Worm (Caenorhabditis elegans) whole organism, young adult: ENCODE data around the gene algn-11.
A peak's percentile ranks its signal among the peaks of the same experiment; 100 is the strongest.

Source experiments
- F52B5.7 ChIP-seq: sonication (generic microtip); optimal IDR thresholded peaks from 2 replicates; lab custom pipeline; 2016; ENCODE audit warnings: mild to moderate bottlenecking, missing genetic modification characterization, missing compliant biosample characterization
- Y95B8A.8 ChIP-seq: fragments of 200-800 bp; sonication (Bioruptor generic); IDR thresholded peaks from 2 replicates; pipeline ENCODE4 v1.3.6; 2022; ENCODE audit warnings: missing genetic modification reagents, missing genetic modification characterization, missing compliant biosample characterization
- ama-1 ChIP-seq, 3 experiments: fragments of 150-350 bp in 1 of 3; sonication (generic microtip) in 2 of 3; optimal IDR thresholded peaks; 2 replicates each; lab custom pipeline; 2014 to 2018; ENCODE audit warnings: missing biosample characterization in 2 of 3, missing genetic modification characterization in 2 of 3, missing genetic modification reagents in 2 of 3
- nhr-120 ChIP-seq: fragments of 200-800 bp; sonication (Bioruptor generic); IDR thresholded peaks from 2 replicates; pipeline ENCODE4 v1.3.6; 2022; ENCODE audit warnings: missing genetic modification characterization, missing compliant biosample characterization
- nhr-80 ChIP-seq: sonication (generic microtip); optimal IDR thresholded peaks from 2 replicates; lab custom pipeline; 2016; ENCODE audit warnings: missing genetic modification characterization, missing compliant biosample characterization
- sea-2 ChIP-seq: fragments of 200-800 bp; sonication (Bioruptor generic); IDR thresholded peaks from 2 replicates; pipeline ENCODE4 v1.3.6; 2022; ENCODE audit warnings: missing genetic modification characterization, missing compliant biosample characterization
- unc-62 ChIP-seq: fragments of 150-350 bp; optimal IDR thresholded peaks from 2 replicates; lab custom pipeline; 2014; ENCODE audit warnings: missing biosample characterization, missing genetic modification reagents, missing genetic modification characterization
- zfh-2 ChIP-seq: fragments of 200-800 bp; sonication (Bioruptor generic); conservative IDR thresholded peaks from 2 replicates; pipeline ENCODE4 v1.3.6; 2022; ENCODE audit warnings: missing genetic modification reagents, missing genetic modification characterization, missing compliant biosample characterization

ce11 chrIII:7335220-7335619 is 44.9 kb upstream of the algn-11 start, which contains the start of gene F56C9.10:
- TF ChIP-seq sea-2 (GFP tag; lab: Robert Waterston, UW), result no peak
- TF ChIP-seq ama-1 (optimal IDR thresholded peaks at IDR 0.05; lab: Kevin White, UChicago), result no peak
- no peak for TF ChIP-seq ama-1 (GFP tag; optimal IDR thresholded peaks at IDR 0.05; lab: Kevin White, UChicago)
- TF ChIP-seq nhr-80, result peak; percentile 78
- peak; percentile 90 for TF ChIP-seq unc-62
- TF ChIP-seq F52B5.7 (tag; lab: Kevin White, UChicago), result no peak
- no peak for TF ChIP-seq Y95B8A.8 (GFP tag; lab: Robert Waterston, UW)
- TF ChIP-seq nhr-120 (GFP tag; lab: Robert Waterston, UW), result no peak
- TF ChIP-seq zfh-2 (GFP tag; lab: Robert Waterston, UW), result peak; percentile 75
